Worm (Caenorhabditis elegans): ENCODE data around the gene B0303.11.
A peak's percentile ranks its signal among the peaks of the same experiment; 100 is the strongest.

B0303.11 gene

DNA sequence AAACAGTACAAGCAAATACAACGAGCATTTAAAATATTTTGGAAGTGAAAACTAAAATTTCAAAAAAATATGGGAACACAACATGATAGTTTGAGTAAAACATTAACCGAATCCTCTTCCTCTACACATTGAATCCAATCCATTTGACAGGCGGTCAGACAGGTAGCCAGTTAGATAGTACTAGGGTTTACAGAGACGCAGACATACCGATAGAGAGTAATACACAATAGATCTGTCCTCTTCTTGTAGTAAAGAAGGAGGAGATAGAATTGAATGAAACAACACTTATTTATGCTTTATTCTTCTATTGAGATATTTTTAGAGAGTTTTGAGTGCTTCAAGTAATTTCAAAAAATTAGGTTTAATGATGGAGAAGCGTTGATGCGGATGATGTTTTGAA lies 41.5 kb downstream of the B0303.11 start:
- TF ChIP-seq elt-3 (tag; optimal IDR thresholded peaks at IDR 0.05) (no peak), unc-62 (GFP tag; optimal IDR thresholded peaks at IDR 0.05) (peak; percentile 63), hlh-1 (tag; optimal IDR thresholded peaks at IDR 0.05) (peak; percentile 4)

ce11 chrIII:8667382-8667781 lies 42.8 kb downstream of the B0303.11 start, which contains the start of gene dpy-19:
Gene dpy-19, minus strand, starts transcription at chrIII:8667482.
- TF ChIP-seq cnd-1 (tag; optimal IDR thresholded peaks at IDR 0.05) (no peak), elt-3 (tag; optimal IDR thresholded peaks at IDR 0.05) (no peak), nhr-12 (tag; optimal IDR thresholded peaks at IDR 0.05) (no peak), nhr-76 (tag; optimal IDR thresholded peaks at IDR 0.05) (no peak), snpc-4 (tag; optimal IDR thresholded peaks at IDR 0.05) (no peak), ceh-43 (GFP tag; optimal IDR thresholded peaks at IDR 0.05) (no peak), nhr-28 (tag; optimal IDR thresholded peaks at IDR 0.05) (no peak), mls-2 (tag; optimal IDR thresholded peaks at IDR 0.05) (no peak)

DNA sequence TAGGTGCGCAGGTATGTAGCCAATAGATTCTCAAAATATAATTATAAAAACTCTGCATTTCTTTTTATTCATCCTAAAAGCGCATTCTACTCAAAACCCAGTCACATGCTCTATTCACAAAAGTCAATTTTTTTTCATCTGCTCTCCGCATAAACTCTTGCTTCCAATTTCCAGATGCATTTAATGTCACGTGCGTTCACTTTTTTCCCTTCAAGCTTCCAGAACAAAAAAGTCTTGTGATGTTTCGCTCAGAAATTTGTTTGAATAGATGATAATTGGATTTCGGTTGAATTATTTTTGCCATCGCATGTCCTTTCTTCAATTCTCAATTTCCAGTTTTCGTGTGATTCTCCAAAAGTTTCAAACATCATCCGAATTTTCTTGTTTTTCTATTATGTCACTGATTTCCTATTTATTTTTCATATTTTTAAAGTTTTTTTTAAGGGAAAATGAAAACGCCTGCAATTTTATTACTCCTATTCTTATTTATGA lies 45.3 kb downstream of the B0303.11 start, which contains the start of gene F22B7.1:
F22B7.1 (plus strand) TSS at position 442 of the 492 bp plus-strand sequence.
- TF ChIP-seq mls-2 (tag; optimal IDR thresholded peaks at IDR 0.05) (no peak), ham-2 (GFP tag; optimal IDR thresholded peaks at IDR 0.05) (no peak), hlh-1 (tag; optimal IDR thresholded peaks at IDR 0.05) (no peak), lin-32 (GFP tag; optimal IDR thresholded peaks at IDR 0.05) (no peak), M03D4.4 (tag; optimal IDR thresholded peaks at IDR 0.05) (no peak), unc-39 (tag; optimal IDR thresholded peaks at IDR 0.05) (no peak), pha-4 (tag; optimal IDR thresholded peaks at IDR 0.05) (no peak)

ce11 chrIII:8663143-8663542 lies 47.1 kb downstream of the B0303.11 start:
- TF ChIP-seq nhr-12 (tag; optimal IDR thresholded peaks at IDR 0.05) (no peak), cnd-1 (tag; optimal IDR thresholded peaks at IDR 0.05) (no peak), nhr-2 (tag; optimal IDR thresholded peaks at IDR 0.05) (no peak), blmp-1 (tag; optimal IDR thresholded peaks at IDR 0.05) (no peak), M03D4.4 (tag; optimal IDR thresholded peaks at IDR 0.05) (no peak), sem-2 (GFP tag; optimal IDR thresholded peaks at IDR 0.05) (no peak), pha-4 (tag; optimal IDR thresholded peaks at IDR 0.05) (no peak), snpc-4 (tag; optimal IDR thresholded peaks at IDR 0.05) (no peak), ces-1 (GFP tag; optimal IDR thresholded peaks at IDR 0.05) (no peak), ham-2 (GFP tag; optimal IDR thresholded peaks at IDR 0.05) (no peak), nhr-237 (tag; optimal IDR thresholded peaks at IDR 0.05) (no peak), elt-1 (tag; optimal IDR thresholded peaks at IDR 0.05; ENCODE audit: borderline replicate concordance, insufficient read depth) (no peak), mep-1 (tag; optimal IDR thresholded peaks at IDR 0.05) (no peak), bed-3 (GFP tag; optimal IDR thresholded peaks at IDR 0.05) (no peak), lin-32 (GFP tag; optimal IDR thresholded peaks at IDR 0.05) (no peak), ztf-11 (tag; optimal IDR thresholded peaks at IDR 0.05) (no peak), nhr-28 (tag; optimal IDR thresholded peaks at IDR 0.05) (no peak)

- TF ChIP-seq lin-13 (tag; optimal IDR thresholded peaks at IDR 0.05) (no peak), mep-1 (tag; optimal IDR thresholded peaks at IDR 0.05) (peak; percentile 46), elt-3 (tag; optimal IDR thresholded peaks at IDR 0.05) (peak; percentile 21), unc-120 (tag; optimal IDR thresholded peaks at IDR 0.05; ENCODE audit: poor library complexity, severe bottlenecking) (peak; percentile 59), unc-62 (GFP tag; optimal IDR thresholded peaks at IDR 0.05) (peak; percentile 97), nhr-237 (tag; optimal IDR thresholded peaks at IDR 0.05) (peak; percentile 43), ces-1 (GFP tag; optimal IDR thresholded peaks at IDR 0.05) (peak; percentile 48), sptf-1 (tag; optimal IDR thresholded peaks at IDR 0.05) (no peak), hlh-1 (tag; optimal IDR thresholded peaks at IDR 0.05) (peak; percentile 38)
Observed at ce11 chrIII:8658367-8658761, 51.8 kb downstream of the B0303.11 start.

DNA sequence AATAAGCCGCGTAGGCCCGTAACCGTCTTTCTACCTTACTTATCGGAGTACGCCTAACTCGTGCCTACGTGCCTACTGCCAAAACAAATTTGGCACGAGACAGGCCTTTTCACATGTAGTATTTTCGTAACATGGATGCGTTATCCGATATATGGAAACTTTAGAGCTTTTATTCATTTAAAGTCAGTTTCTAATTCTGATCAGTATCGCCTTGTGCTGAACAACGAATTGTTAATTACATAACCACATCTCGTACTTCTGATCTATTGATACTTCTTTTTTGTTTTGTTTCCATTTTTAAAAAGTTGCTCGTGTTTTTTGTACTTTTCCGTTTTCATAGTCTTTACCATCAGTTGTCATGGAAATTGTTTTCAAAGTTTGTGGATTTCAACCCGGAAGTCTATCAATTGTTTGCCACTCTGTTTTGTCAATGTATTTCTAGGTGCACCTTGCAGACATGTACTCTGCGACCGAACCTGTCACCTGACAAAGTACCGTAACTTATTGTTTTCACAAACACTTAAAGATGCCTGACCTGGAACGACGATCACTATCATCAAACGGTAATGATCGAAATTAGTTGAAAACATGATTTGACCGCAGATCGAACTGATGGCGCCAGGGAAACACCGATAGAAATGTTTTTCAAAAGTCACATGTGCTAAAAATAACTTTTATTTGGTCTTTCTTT lies 52.4 kb downstream of the B0303.11 start:
- TF ChIP-seq blmp-1 (tag; optimal IDR thresholded peaks at IDR 0.05) (no peak), unc-39 (tag; optimal IDR thresholded peaks at IDR 0.05) (no peak), ceh-39 (tag; optimal IDR thresholded peaks at IDR 0.05) (no peak), lin-13 (tag; optimal IDR thresholded peaks at IDR 0.05) (no peak)
